Fruit fly (Drosophila melanogaster): ENCODE data around the gene CG18599.

The CG18599 gene

DNA sequence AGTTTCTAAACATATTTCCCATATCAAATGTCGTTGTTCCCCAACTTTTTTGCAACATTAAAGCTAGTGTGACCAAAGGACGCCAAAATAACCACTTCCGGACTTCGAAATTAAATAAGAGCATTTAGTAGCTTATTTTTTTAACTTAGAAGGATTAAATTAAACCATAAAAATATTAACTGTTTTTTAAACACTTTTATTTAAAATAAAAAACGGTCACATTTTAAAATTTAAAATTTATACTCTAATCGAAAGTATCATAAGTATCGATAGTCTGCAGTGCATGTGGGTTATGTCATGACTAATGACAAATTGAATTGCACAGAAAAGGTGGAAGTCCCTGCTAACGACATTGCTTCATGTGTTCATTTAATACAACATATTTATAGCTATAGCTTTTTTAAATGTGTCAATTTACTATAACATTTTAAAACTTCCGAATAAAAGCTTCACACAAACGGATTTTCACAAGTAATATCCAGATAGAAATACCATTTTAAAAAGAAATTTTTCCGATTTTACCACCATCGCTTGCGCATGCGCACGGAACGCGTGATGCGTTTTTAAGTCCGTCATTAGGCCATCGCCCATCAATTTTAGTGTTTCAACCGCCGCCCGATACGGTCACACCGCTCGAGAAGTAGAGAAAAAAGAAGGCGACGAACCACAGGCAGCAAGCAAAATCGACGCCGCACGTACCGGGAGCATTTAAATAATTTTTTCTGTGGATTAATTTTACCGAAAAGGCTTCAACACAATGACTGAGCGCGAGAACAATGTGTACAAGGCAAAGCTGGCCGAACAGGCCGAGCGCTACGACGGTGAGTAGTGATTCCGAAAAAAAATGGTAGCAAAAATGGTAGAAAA lies 25.3 kb upstream of the CG18599 start, which contains the start of the genes CG7156 and 14-3-3epsilon:
TSS of gene CG7156 (minus strand) at position 71 of the 867 bp plus-strand sequence.
TSS of gene 14-3-3epsilon (plus strand) at position 443 of the 867 bp plus-strand sequence.
- TF ChIP-seq CG12768 (GFP tag; optimal IDR thresholded peaks at IDR 0.05) (peak; percentile 25), CG1620 (GFP tag; optimal IDR thresholded peaks at IDR 0.05) (peak; percentile 28), CG11617 (GFP tag; optimal IDR thresholded peaks at IDR 0.05) (no peak), Mnt (GFP tag; optimal IDR thresholded peaks at IDR 0.05) (peak; percentile 53), bab1 (GFP tag; optimal IDR thresholded peaks at IDR 0.05) (peak; percentile 50), cnc (optimal IDR thresholded peaks at IDR 0.05) (no peak), CG7045 (GFP tag; optimal IDR thresholded peaks at IDR 0.05) (peak; percentile 22), Crg-1 (GFP tag; optimal IDR thresholded peaks at IDR 0.05) (no peak), Hr96 (GFP tag; optimal IDR thresholded peaks at IDR 0.05) (peak; percentile 25), tj (GFP tag; optimal IDR thresholded peaks at IDR 0.05) (no peak), pad (GFP tag; optimal IDR thresholded peaks at IDR 0.05) (peak; percentile 5), toe (GFP tag; optimal IDR thresholded peaks at IDR 0.05) (peak; percentile 28), CG14711 (tag; optimal IDR thresholded peaks at IDR 0.05) (peak; percentile 13), Clk (GFP tag; optimal IDR thresholded peaks at IDR 0.05) (no peak), ovo (GFP tag; optimal IDR thresholded peaks at IDR 0.05) (peak; percentile 8), CG7101 (tag; optimal IDR thresholded peaks at IDR 0.05) (peak; percentile 52)

- no peak for TF ChIP-seq cic (GFP tag; optimal IDR thresholded peaks at IDR 0.05)
- no peak for TF ChIP-seq Mnt (GFP tag; optimal IDR thresholded peaks at IDR 0.05)
- no peak for TF ChIP-seq pad (GFP tag; optimal IDR thresholded peaks at IDR 0.05)
- TF ChIP-seq CG1620 (GFP tag; optimal IDR thresholded peaks at IDR 0.05) = no peak
- TF ChIP-seq cnc (optimal IDR thresholded peaks at IDR 0.05) = peak in 1 of 2 experiments; percentile 35
- TF ChIP-seq Crg-1 (GFP tag; optimal IDR thresholded peaks at IDR 0.05) = no peak
- TF ChIP-seq CG33017 (tag; optimal IDR thresholded peaks at IDR 0.05) = no peak
- TF ChIP-seq CG7101 (tag; optimal IDR thresholded peaks at IDR 0.05) = no peak
Measured at dm6 chr3R:18243000-18243399, 24.6 kb upstream of the CG18599 start.

- TF ChIP-seq tj (GFP tag; optimal IDR thresholded peaks at IDR 0.05) (no peak), Crg-1 (GFP tag; optimal IDR thresholded peaks at IDR 0.05) (no peak), cic (GFP tag; optimal IDR thresholded peaks at IDR 0.05) (no peak), cnc (optimal IDR thresholded peaks at IDR 0.05) (no peak), Hr96 (GFP tag; optimal IDR thresholded peaks at IDR 0.05) (peak; percentile 38), CG7045 (GFP tag; optimal IDR thresholded peaks at IDR 0.05) (no peak), CG7101 (tag; optimal IDR thresholded peaks at IDR 0.05) (no peak), toe (GFP tag; optimal IDR thresholded peaks at IDR 0.05) (no peak), CG33017 (tag; optimal IDR thresholded peaks at IDR 0.05) (no peak), Clk (GFP tag; optimal IDR thresholded peaks at IDR 0.05) (no peak), CG5204 (GFP tag; optimal IDR thresholded peaks at IDR 0.05) (no peak), bab1 (GFP tag; optimal IDR thresholded peaks at IDR 0.05) (no peak), CG14711 (tag; optimal IDR thresholded peaks at IDR 0.05) (peak; percentile 94), kay (GFP tag; ENCODE audit: borderline replicate concordance) (peak; percentile 96)
Measured at dm6 chr3R:18243718-18244170, 23.8 kb upstream of the CG18599 start.

- TF ChIP-seq CG12768 (GFP tag; optimal IDR thresholded peaks at IDR 0.05) (peak; percentile 55), CG5204 (GFP tag; optimal IDR thresholded peaks at IDR 0.05) (no peak), CG7101 (tag; optimal IDR thresholded peaks at IDR 0.05) (no peak), CG11617 (GFP tag; optimal IDR thresholded peaks at IDR 0.05) (peak; percentile 20), CG7045 (GFP tag; optimal IDR thresholded peaks at IDR 0.05) (peak; percentile 36), ovo (GFP tag; optimal IDR thresholded peaks at IDR 0.05) (no peak), Mnt (GFP tag; optimal IDR thresholded peaks at IDR 0.05) (peak; percentile 52), Hr96 (GFP tag; optimal IDR thresholded peaks at IDR 0.05) (peak; percentile 33), Clk (GFP tag; optimal IDR thresholded peaks at IDR 0.05) (no peak), Crg-1 (GFP tag; optimal IDR thresholded peaks at IDR 0.05) (peak; percentile 53), pad (GFP tag; optimal IDR thresholded peaks at IDR 0.05) (peak; percentile 82), cic (GFP tag; optimal IDR thresholded peaks at IDR 0.05) (peak; percentile 82), cnc (optimal IDR thresholded peaks at IDR 0.05) (no peak), CG1620 (GFP tag; optimal IDR thresholded peaks at IDR 0.05) (peak; percentile 29), toe (GFP tag; optimal IDR thresholded peaks at IDR 0.05) (no peak), CG33017 (tag; optimal IDR thresholded peaks at IDR 0.05) (no peak), kay (GFP tag; ENCODE audit: borderline replicate concordance) (no peak), bab1 (GFP tag; optimal IDR thresholded peaks at IDR 0.05) (peak; percentile 6), tj (GFP tag; optimal IDR thresholded peaks at IDR 0.05) (peak; percentile 75), CG14711 (tag; optimal IDR thresholded peaks at IDR 0.05) (no peak)
Measured at dm6 chr3R:18244171-18245043, 23.2 kb upstream of the CG18599 start.

dm6 chr3R:18245044-18245596 lies 22.5 kb upstream of the CG18599 start:
- TF ChIP-seq ovo (GFP tag; optimal IDR thresholded peaks at IDR 0.05) (peak; percentile 73), Crg-1 (GFP tag; optimal IDR thresholded peaks at IDR 0.05) (no peak), CG14711 (tag; optimal IDR thresholded peaks at IDR 0.05) (peak; percentile 80), kay (GFP tag; ENCODE audit: borderline replicate concordance) (peak; percentile 73), cic (GFP tag; optimal IDR thresholded peaks at IDR 0.05) (no peak), bab1 (GFP tag; optimal IDR thresholded peaks at IDR 0.05) (no peak), tj (GFP tag; optimal IDR thresholded peaks at IDR 0.05) (no peak), toe (GFP tag; optimal IDR thresholded peaks at IDR 0.05) (no peak), Hr96 (GFP tag; optimal IDR thresholded peaks at IDR 0.05) (no peak), CG5204 (GFP tag; optimal IDR thresholded peaks at IDR 0.05) (no peak)

Measured in whole organism, adult.